Worm (Caenorhabditis elegans) whole organism, L3 larva: ENCODE data around the gene str-56.

Experiments
- ZK546.5 ChIP-seq: sonication (generic microtip); optimal IDR thresholded peaks from 2 replicates; lab custom pipeline; 2017; ENCODE audit warnings: missing biosample characterization, missing genetic modification characterization
- ama-1 ChIP-seq: fragments of 150-350 bp; optimal IDR thresholded peaks from 2 replicates; lab custom pipeline; 2018
- egl-27 ChIP-seq: sonication (generic microtip); optimal IDR thresholded peaks from 4 replicates; lab custom pipeline; 2017; ENCODE audit warnings: missing biosample characterization, missing genetic modification reagents, missing genetic modification characterization
- nhr-11 ChIP-seq: fragments of 150-350 bp; optimal IDR thresholded peaks from 2 replicates; lab custom pipeline; 2014; ENCODE audit warnings: missing biosample characterization, missing genetic modification characterization
- nhr-12 ChIP-seq: fragments of 150-350 bp; optimal IDR thresholded peaks from 2 replicates; lab custom pipeline; 2014; ENCODE audit warnings: missing biosample characterization, missing genetic modification characterization
- nhr-23 ChIP-seq: fragments of 150-350 bp; optimal IDR thresholded peaks from 2 replicates; lab custom pipeline; 2014; ENCODE audit warnings: missing biosample characterization, missing genetic modification reagents, missing genetic modification characterization
- nhr-237 ChIP-seq: fragments of 150-350 bp; optimal IDR thresholded peaks from 2 replicates; lab custom pipeline; 2014; ENCODE audit warnings: missing biosample characterization, missing genetic modification characterization
- nhr-77 ChIP-seq: fragments of 150-350 bp; optimal IDR thresholded peaks from 2 replicates; lab custom pipeline; 2014; ENCODE audit warnings: missing biosample characterization, missing genetic modification characterization
- pqm-1 ChIP-seq: fragments of 150-350 bp; optimal IDR thresholded peaks from 2 replicates; lab custom pipeline; 2017; ENCODE audit warnings: missing biosample characterization, missing genetic modification characterization, inconsistent platforms
- skn-1 ChIP-seq: fragments of 150-350 bp; optimal IDR thresholded peaks from 2 replicates; lab custom pipeline; 2014; ENCODE audit warnings: missing biosample characterization, missing genetic modification characterization
- tbx-2 ChIP-seq: sonication (generic microtip); optimal IDR thresholded peaks from 2 replicates; lab custom pipeline; 2016; ENCODE audit warnings: mild to moderate bottlenecking, missing genetic modification characterization, missing compliant biosample characterization

DNA sequence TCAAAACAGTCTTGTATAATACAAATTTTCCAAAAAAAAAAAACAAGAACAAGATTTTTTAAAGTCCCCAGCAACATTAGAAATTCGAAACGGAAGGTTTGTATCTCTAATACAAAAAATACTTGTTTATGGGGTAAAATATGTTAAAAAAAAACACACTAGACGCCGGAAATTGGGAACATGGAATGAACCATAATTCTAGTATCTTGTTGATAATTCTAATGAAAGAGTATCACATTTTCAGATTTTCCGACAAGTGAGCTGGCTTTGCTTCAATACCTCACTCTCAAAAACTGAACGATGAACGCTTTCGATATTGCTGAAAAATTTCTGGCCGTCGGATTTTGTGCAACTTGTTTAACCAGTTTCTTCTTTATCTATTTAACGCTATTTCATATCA, 25.3 kb downstream of the str-56 start, which contains the start of gene str-60:
- TF ChIP-seq nhr-23 (tag; lab: Kevin White, UChicago) (no peak), nhr-11 (tag; lab: Kevin White, UChicago) (no peak), nhr-77 (tag; lab: Kevin White, UChicago) (no peak), ama-1 (lab: Kevin White, UChicago) (no peak), nhr-12 (no peak), nhr-237 (tag; lab: Kevin White, UChicago) (no peak), ZK546.5 (no peak), pqm-1 (no peak), skn-1 (tag; lab: Kevin White, UChicago) (no peak), egl-27 (no peak), tbx-2 (tag; lab: Kevin White, UChicago) (no peak)
